Worm (Caenorhabditis elegans): ENCODE measurements around the gene T10G3.4.

DNA sequence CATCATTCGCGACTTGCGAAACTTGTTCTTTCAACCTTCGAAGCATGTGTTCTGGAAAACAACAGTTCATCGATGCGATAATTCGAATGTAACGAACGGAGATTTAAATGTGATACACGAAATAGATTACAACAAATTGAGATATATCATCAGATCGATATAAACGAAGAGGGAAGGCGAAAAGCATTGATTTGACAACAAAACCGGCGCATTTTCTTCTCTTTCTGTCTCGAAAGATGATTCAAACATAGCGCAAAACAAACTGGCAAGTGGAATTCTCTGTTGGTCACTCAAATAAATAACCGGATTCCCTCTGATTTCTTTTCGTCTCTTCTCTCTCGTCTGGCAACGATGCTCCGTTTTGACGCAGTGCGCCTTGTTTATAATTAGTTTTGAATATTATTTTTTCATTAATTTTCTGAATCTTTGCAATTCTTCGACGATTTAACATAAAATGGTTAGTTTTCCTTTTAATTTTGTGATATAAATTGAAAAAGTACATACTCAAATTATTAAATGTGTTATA is 13.1 kb upstream of the T10G3.4 start, which contains the start of the genes eea-1 and gut-2:
- TF ChIP-seq lin-14 (GFP tag; optimal IDR thresholded peaks at IDR 0.05), result peak; percentile 79
- TF ChIP-seq mep-1 (tag; optimal IDR thresholded peaks at IDR 0.05), result peak; percentile 68

All from whole organism, L1 larva.